Worm (Caenorhabditis elegans): ENCODE results near the gene R07E5.7.

- TF ChIP-seq ref-1 (GFP tag; conservative IDR thresholded peaks at IDR 0.05) = no peak
- TF ChIP-seq flt-1 (GFP tag; IDR thresholded peaks at IDR 0.05) = no peak
Measured at ce11 chrIII:4452749-4453148, 33.8 kb upstream of the R07E5.7 start.
